Fruit fly (Drosophila melanogaster): ENCODE data around the gene CG13999.

Gene CG13999

dm6 chr2L:5972005-5972404, 15.7 kb upstream of the CG13999 start (continued):
- no peak for TF ChIP-seq CG4707 (GFP tag; optimal IDR thresholded peaks at IDR 0.05)
- TF ChIP-seq CG3995 (GFP tag; optimal IDR thresholded peaks at IDR 0.05), result no peak
- TF ChIP-seq Atf-2 (GFP tag; optimal IDR thresholded peaks at IDR 0.05), result no peak
- peak; percentile 57 for TF ChIP-seq CG2120 (GFP tag; optimal IDR thresholded peaks at IDR 0.05)
- TF ChIP-seq C15 (GFP tag; IDR thresholded peaks at IDR 0.05), result no peak
- TF ChIP-seq Ets97D (GFP tag; optimal IDR thresholded peaks at IDR 0.05), result no peak
- TF ChIP-seq crc (GFP tag; optimal IDR thresholded peaks at IDR 0.05), result no peak
- no peak for TF ChIP-seq CG17385 (GFP tag; optimal IDR thresholded peaks at IDR 0.05)
- 0 out of 2 replicates have a peak, but pooled peaks have one; percentile 10 for TF ChIP-seq CG4730 (GFP tag; IDR thresholded peaks at IDR 0.05)
- no peak for TF ChIP-seq CG18011 (GFP tag; optimal IDR thresholded peaks at IDR 0.05)
- no peak for TF ChIP-seq YL-1 (GFP tag; optimal IDR thresholded peaks at IDR 0.05)
- TF ChIP-seq trh (GFP tag; optimal IDR thresholded peaks at IDR 0.05), result no peak
- TF ChIP-seq Adf1 (GFP tag; IDR thresholded peaks at IDR 0.05), result no peak
- no peak for TF ChIP-seq CG9797 (GFP tag; optimal IDR thresholded peaks at IDR 0.05)
- no peak for TF ChIP-seq Myb (GFP tag; optimal IDR thresholded peaks at IDR 0.05)
- no peak for TF ChIP-seq hbn (GFP tag; IDR thresholded peaks at IDR 0.05; ENCODE audit: partially characterized antibody)
- no peak for TF ChIP-seq CG43689 (GFP tag; IDR thresholded peaks at IDR 0.05)
- no peak for TF ChIP-seq Fer2 (tag; optimal IDR thresholded peaks at IDR 0.05)
- TF ChIP-seq lab (GFP tag; optimal IDR thresholded peaks at IDR 0.05), result peak; percentile 63
- no peak for TF ChIP-seq CG17829 (tag; optimal IDR thresholded peaks at IDR 0.05)
- peak; percentile 63 for TF ChIP-seq seq (GFP tag; IDR thresholded peaks at IDR 0.05)
- no peak for TF ChIP-seq Stat92E (GFP tag; optimal IDR thresholded peaks at IDR 0.05)
- TF ChIP-seq CG13296 (GFP tag; optimal IDR thresholded peaks at IDR 0.05), result no peak
- peak; percentile 2 for TF ChIP-seq CG4820 (GFP tag; optimal IDR thresholded peaks at IDR 0.05)
- no peak for TF ChIP-seq HLH4C (GFP tag; IDR thresholded peaks at IDR 0.05; ENCODE audit: partially characterized antibody)
- no peak for TF ChIP-seq HLH54F (GFP tag; optimal IDR thresholded peaks at IDR 0.05)
- peak; percentile 16 for TF ChIP-seq CG16863 (GFP tag; optimal IDR thresholded peaks at IDR 0.05)
- peak; percentile 42; the same call in 1 of the 2 replicates for TF ChIP-seq vvl (GFP tag; IDR thresholded peaks at IDR 0.05)
- peak in 1 of 3 experiments; percentile 6 for TF ChIP-seq lola (GFP tag; optimal IDR thresholded peaks at IDR 0.05)
- peak; percentile 9 for TF ChIP-seq Mad (GFP tag; optimal IDR thresholded peaks at IDR 0.05)
- TF ChIP-seq B-H2 (GFP tag; optimal IDR thresholded peaks at IDR 0.05), result no peak
- no peak for TF ChIP-seq lov (optimal IDR thresholded peaks at IDR 0.05)
- no peak for TF ChIP-seq lov (GFP tag; IDR thresholded peaks at IDR 0.05)
- no peak for TF ChIP-seq dati (GFP tag; IDR thresholded peaks at IDR 0.05)
- TF ChIP-seq HLH3B (GFP tag; IDR thresholded peaks at IDR 0.05), result peak; percentile 26; the same call in 1 of the 2 replicates
- no peak for TF ChIP-seq br (optimal IDR thresholded peaks at IDR 0.05)
- no peak for TF ChIP-seq CG2889 (GFP tag; IDR thresholded peaks at IDR 0.05)
- TF ChIP-seq Elba2 (GFP tag; optimal IDR thresholded peaks at IDR 0.05), result no peak
- TF ChIP-seq CG8944 (GFP tag; optimal IDR thresholded peaks at IDR 0.05), result no peak
- TF ChIP-seq CG4282 (GFP tag; optimal IDR thresholded peaks at IDR 0.05), result no peak
- TF ChIP-seq CG17612 (GFP tag; IDR thresholded peaks at IDR 0.05), result no peak
- TF ChIP-seq ssp (GFP tag; IDR thresholded peaks at IDR 0.05), result peak; percentile 37; the same call in 1 of the 2 replicates
- peak; percentile 21 for TF ChIP-seq caup (GFP tag; optimal IDR thresholded peaks at IDR 0.05; ENCODE audit: severe bottlenecking)
- no peak for TF ChIP-seq aop (GFP tag; IDR thresholded peaks at IDR 0.05)
- peak; percentile 51; the same call in 1 of the 2 replicates for TF ChIP-seq CG32532 (GFP tag; IDR thresholded peaks at IDR 0.05)
- no peak for TF ChIP-seq exex (tag; optimal IDR thresholded peaks at IDR 0.05)
- no peak for TF ChIP-seq kah (GFP tag; optimal IDR thresholded peaks at IDR 0.05)
- TF ChIP-seq CkIIα-i1 (GFP tag; IDR thresholded peaks at IDR 0.05), result no peak
- no peak for TF ChIP-seq CG31365 (tag; optimal IDR thresholded peaks at IDR 0.05)
- peak; percentile 57 for TF ChIP-seq CG9932 (GFP tag; IDR thresholded peaks at IDR 0.05)
- no peak for TF ChIP-seq CG18764 (GFP tag; optimal IDR thresholded peaks at IDR 0.05)
- TF ChIP-seq CG11560 (tag; IDR thresholded peaks at IDR 0.05), result 0 out of 3 replicates have a peak, but pooled peaks have one; percentile 31
